Worm (Caenorhabditis elegans): ENCODE results near the gene clec-64.

Gene clec-64

DNA sequence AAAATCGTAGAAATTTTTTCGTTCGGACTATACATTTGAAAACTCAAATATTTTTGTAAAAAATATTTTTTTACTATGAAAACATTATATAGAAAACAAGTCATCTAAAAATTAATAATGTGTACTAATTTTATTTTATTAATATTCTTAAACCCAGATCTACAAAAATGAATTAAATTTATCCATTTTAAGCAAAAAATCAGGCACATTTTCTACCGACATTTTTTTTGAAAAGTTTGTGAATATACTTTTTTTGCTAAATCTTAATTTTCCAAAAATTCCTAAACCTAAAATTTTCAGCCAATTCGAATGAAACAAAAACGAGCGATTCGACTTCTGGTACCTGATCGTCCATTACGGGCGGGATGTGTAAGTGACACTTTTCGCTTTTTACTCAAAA lies 41.8 kb downstream of the clec-64 start, which contains the start of gene arrd-10:
arrd-10 (plus strand) TSS at position 301 of the 400 bp plus-strand sequence.
- TF ChIP-seq T22C8.4 (GFP tag; IDR thresholded peaks at IDR 0.05) (no peak), ref-1 (GFP tag; conservative IDR thresholded peaks at IDR 0.05) (no peak), flt-1 (GFP tag; IDR thresholded peaks at IDR 0.05) (no peak), med-1 (GFP tag; optimal IDR thresholded peaks at IDR 0.05; ENCODE audit: insufficient read depth) (no peak), tab-1 (GFP tag; IDR thresholded peaks at IDR 0.05) (no peak), cog-1 (tag; optimal IDR thresholded peaks at IDR 0.05) (no peak), klf-2 (GFP tag; conservative IDR thresholded peaks at IDR 0.05) (no peak), ztf-23 (GFP tag; IDR thresholded peaks at IDR 0.05) (no peak), ztf-29 (GFP tag; IDR thresholded peaks at IDR 0.05) (no peak)

DNA sequence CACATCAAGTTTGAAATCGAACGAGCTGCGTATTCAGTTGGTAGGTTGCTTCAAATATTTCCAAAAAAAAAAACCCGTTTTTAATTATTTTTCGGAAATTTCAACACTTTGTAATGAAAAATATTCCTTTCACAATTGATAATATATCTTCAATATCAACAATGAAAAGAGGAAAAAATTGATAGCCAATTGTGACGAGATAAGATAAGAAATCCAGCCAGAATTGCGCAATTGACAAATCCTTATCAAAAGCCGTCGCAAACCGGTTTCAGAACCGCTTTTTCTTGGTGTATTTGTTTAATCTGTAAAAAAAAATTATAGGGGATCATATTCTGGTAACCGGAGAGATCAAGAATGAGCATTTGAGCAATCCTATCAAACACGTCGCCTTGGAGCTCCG lies 44.5 kb downstream of the clec-64 start:
- TF ChIP-seq ztf-29 (GFP tag; IDR thresholded peaks at IDR 0.05) (no peak), ref-1 (GFP tag; conservative IDR thresholded peaks at IDR 0.05) (no peak)

DNA sequence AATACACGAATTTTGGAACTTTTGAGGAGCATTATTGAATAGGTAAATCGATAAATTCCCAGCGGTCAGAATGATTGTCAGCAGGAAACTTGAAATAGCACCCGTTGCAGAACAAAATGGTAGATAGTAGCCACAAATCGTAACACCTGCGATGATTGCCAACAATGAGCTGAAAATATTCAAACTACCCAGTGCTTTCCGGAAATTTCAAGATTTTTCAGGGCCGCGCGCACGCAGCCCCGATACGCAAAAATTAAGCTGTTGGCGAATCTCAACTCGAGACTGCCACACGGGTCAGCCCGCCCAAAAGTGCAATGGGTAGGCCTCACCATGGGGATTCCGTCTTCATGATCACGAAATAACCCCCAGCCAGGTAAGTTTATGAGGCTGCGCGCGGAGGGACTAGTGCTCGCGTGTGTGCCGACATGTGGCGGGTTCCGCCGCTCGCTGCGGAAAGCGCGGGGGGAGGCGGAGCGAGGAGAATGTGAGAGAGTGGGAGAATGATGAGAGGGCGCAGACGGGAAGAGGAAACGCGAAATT lies 46.6 kb downstream of the clec-64 start:
- TF ChIP-seq T22C8.4 (GFP tag; IDR thresholded peaks at IDR 0.05), result no peak; the same call in 1 of the 2 replicates
- peak; percentile 72; the same call in 1 of the 2 replicates for TF ChIP-seq tab-1 (GFP tag; IDR thresholded peaks at IDR 0.05)
- peak; percentile 49; the same call in 1 of the 2 replicates for TF ChIP-seq ztf-29 (GFP tag; IDR thresholded peaks at IDR 0.05)
- 0 out of 2 replicates have a peak, but pooled peaks have one; percentile 37 for TF ChIP-seq ztf-23 (GFP tag; IDR thresholded peaks at IDR 0.05)
- peak; percentile 88 for TF ChIP-seq flt-1 (GFP tag; IDR thresholded peaks at IDR 0.05)
- 0 out of 2 replicates have a peak, but pooled peaks have one; percentile 48 for TF ChIP-seq ref-1 (GFP tag; conservative IDR thresholded peaks at IDR 0.05)
- no peak for TF ChIP-seq med-1 (GFP tag; optimal IDR thresholded peaks at IDR 0.05; ENCODE audit: insufficient read depth)
- peak; percentile 52 for TF ChIP-seq cog-1 (tag; optimal IDR thresholded peaks at IDR 0.05)
- TF ChIP-seq klf-2 (GFP tag; conservative IDR thresholded peaks at IDR 0.05), result 0 out of 2 replicates have a peak, but pooled peaks have one; percentile 56

DNA sequence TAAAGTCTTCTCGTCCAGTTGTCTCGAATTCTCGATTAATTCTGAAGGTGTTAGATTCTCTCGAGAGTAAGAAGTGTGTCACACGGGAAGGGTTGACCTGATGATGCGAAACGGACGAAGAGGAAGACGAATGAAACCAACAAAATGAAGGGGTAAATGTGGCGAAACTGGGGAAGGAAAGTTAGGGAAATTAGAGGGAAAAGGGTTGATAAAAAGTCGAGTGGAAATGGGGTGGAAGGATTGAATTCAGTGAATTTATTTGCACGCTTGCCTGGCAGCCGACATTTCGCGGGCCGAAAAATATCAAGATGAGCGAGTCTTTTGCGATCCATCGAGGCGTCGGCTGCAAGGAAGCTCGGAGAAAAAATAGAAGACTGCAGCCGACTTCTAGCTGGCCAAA lies 50.1 kb downstream of the clec-64 start, which contains the start of gene F58G1.7:
F58G1.7 (minus strand) TSS at position 101 of the 400 bp plus-strand sequence.
- no peak for TF ChIP-seq ztf-29 (GFP tag; IDR thresholded peaks at IDR 0.05)
- no peak for TF ChIP-seq T22C8.4 (GFP tag; IDR thresholded peaks at IDR 0.05)
- no peak for TF ChIP-seq tab-1 (GFP tag; IDR thresholded peaks at IDR 0.05)
- TF ChIP-seq ref-1 (GFP tag; conservative IDR thresholded peaks at IDR 0.05), result no peak
- no peak for TF ChIP-seq klf-2 (GFP tag; conservative IDR thresholded peaks at IDR 0.05)
- TF ChIP-seq cog-1 (tag; optimal IDR thresholded peaks at IDR 0.05), result no peak
- no peak for TF ChIP-seq ztf-23 (GFP tag; IDR thresholded peaks at IDR 0.05)
- no peak for TF ChIP-seq flt-1 (GFP tag; IDR thresholded peaks at IDR 0.05)
- no peak for TF ChIP-seq med-1 (GFP tag; optimal IDR thresholded peaks at IDR 0.05; ENCODE audit: insufficient read depth)

All from whole organism, midembryonic.